Worm (Caenorhabditis elegans) whole organism, young adult: ENCODE data around the gene ZK822.10.

Experiments used
- C17E4.6 ChIP-seq: fragments of 200-800 bp; sonication (Bioruptor generic); IDR thresholded peaks from 2 replicates; pipeline ENCODE4 v1.3.6; 2022; ENCODE audit warnings: missing genetic modification reagents, missing genetic modification characterization, missing compliant biosample characterization
- F22D6.2 ChIP-seq: sonication (generic microtip); optimal IDR thresholded peaks from 2 replicates; lab custom pipeline; 2016; ENCODE audit warnings: mild to moderate bottlenecking, missing genetic modification characterization, missing compliant biosample characterization
- ama-1 ChIP-seq, 3 experiments: fragments of 150-350 bp in 1 of 3; sonication (generic microtip) in 2 of 3; optimal IDR thresholded peaks; 2 replicates each; lab custom pipeline; 2014 to 2018; ENCODE audit warnings: missing biosample characterization in 2 of 3, missing genetic modification characterization in 2 of 3, missing genetic modification reagents in 2 of 3
- ceh-58 ChIP-seq: fragments of 200-800 bp; sonication (Bioruptor generic); IDR thresholded peaks from 2 replicates; pipeline ENCODE4 v1.3.6; 2022; ENCODE audit warnings: missing genetic modification characterization, missing compliant biosample characterization
- hlh-26 ChIP-seq: fragments of 200-800 bp; sonication (Bioruptor generic); conservative IDR thresholded peaks from 2 replicates; pipeline ENCODE4 v1.3.6; 2022; ENCODE audit warnings: missing genetic modification reagents, missing genetic modification characterization, missing compliant biosample characterization
- lir-1 ChIP-seq: fragments of 200-800 bp; sonication (Bioruptor generic); conservative IDR thresholded peaks from 2 replicates; pipeline ENCODE4 v1.3.6; 2022; ENCODE audit warnings: missing genetic modification reagents, missing genetic modification characterization, missing compliant biosample characterization
- pha-4 ChIP-seq: fragments of 150-350 bp; sonication (generic microtip); optimal IDR thresholded peaks from 2 replicates; lab custom pipeline; 2014; ENCODE audit warnings: missing biosample characterization, missing genetic modification reagents, missing genetic modification characterization

ce11 chrIV:11916907-11917306 lies at the start of gene ZK822.10:
- TF ChIP-seq C17E4.6 (no peak), pha-4 (tag; lab: Kevin White, UChicago) (no peak), ceh-58 (GFP tag; lab: Robert Waterston, UW) (no peak), ama-1 (optimal IDR thresholded peaks at IDR 0.05; lab: Kevin White, UChicago) (no peak), ama-1 (GFP tag; optimal IDR thresholded peaks at IDR 0.05; lab: Kevin White, UChicago) (no peak), lir-1 (GFP tag; lab: Robert Waterston, UW) (no peak), hlh-26 (GFP tag; lab: Robert Waterston, UW) (no peak), F22D6.2 (tag; lab: Kevin White, UChicago) (no peak)
